Worm (Caenorhabditis elegans): ENCODE data around the gene srd-19.
A peak's percentile ranks its signal among the peaks of the same experiment; 100 is the strongest.

ce11 chrV:13457858-13458257 lies 29.3 kb upstream of the srd-19 start, which contains the start of gene F25H9.2:
- no peak for TF ChIP-seq bed-3 (GFP tag; optimal IDR thresholded peaks at IDR 0.05)
- TF ChIP-seq nhr-237 (tag; optimal IDR thresholded peaks at IDR 0.05): no peak
- no peak for TF ChIP-seq unc-39 (tag; optimal IDR thresholded peaks at IDR 0.05)
- no peak for TF ChIP-seq nhr-28 (tag; optimal IDR thresholded peaks at IDR 0.05)
- TF ChIP-seq ztf-11 (tag; optimal IDR thresholded peaks at IDR 0.05): no peak
- TF ChIP-seq ces-1 (GFP tag; optimal IDR thresholded peaks at IDR 0.05): peak; percentile 29
